Fruit fly (Drosophila melanogaster): Measurements from ENCODE around the gene vari.

DNA sequence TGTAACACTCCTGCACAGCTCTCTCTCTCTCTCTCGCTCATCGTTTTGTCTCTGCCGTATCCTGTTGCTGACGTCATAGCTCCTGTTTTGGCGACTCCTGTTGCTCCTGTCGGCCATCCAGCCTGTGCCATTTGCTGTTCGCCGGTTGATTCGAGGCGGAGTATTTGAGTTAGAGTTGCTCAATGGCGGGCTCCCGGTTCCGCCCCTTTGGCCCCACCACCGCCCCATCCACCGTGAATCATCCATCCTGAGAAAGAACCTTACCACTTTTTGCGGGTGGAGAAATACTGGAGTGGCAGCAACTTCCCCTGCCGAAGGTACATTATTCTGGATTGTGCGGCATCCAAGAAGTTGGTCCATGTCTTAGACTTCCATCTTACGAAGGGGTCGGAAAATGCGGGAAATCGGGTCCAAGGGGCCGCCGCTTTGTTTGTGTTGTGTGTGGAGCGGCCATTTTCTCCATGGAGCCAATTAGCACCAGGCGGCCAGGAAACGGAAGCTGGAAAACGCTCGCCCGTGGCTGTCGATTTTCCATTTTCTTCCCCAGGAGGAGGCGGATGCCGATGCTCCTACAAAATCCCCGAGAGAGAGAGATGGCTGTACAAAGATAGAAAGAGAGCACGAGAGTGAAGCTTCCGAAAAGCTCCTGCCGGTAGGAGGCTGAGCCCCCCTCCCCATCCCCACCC, 11.8 kb upstream of the vari start:
- TF ChIP-seq CG8478 (optimal IDR thresholded peaks at IDR 0.05) = no peak
- no peak for TF ChIP-seq psq (optimal IDR thresholded peaks at IDR 0.05)

Data from whole organism.